Worm (Caenorhabditis elegans): ENCODE measurements around the gene K02F6.5.

DNA sequence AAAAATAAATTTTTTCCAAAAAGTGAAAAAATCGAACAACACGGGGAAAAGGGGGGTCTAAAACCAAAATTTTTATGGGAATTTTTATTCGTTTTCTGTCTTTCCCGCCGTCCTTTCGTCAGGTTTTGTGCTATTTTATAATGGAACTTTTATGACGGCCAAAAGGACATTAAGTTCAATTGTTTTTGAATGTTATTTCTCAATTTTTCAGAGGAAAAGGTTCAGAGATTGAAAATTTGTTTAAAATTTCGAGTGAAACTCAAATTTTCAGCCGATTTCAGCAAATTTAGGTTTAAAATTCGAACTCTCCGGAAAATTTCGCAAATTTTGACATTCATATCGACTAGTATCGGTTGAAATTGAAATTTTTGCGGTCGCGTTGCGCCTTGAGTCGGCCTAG, 29.4 kb downstream of the K02F6.5 start, which contains the start of gene nep-18:
- TF ChIP-seq him-1 (tag; optimal IDR thresholded peaks at IDR 0.05) (no peak), W03F9.2 (tag; optimal IDR thresholded peaks at IDR 0.05) (no peak), dao-5 (tag; optimal IDR thresholded peaks at IDR 0.05) (no peak)
